Worm (Caenorhabditis elegans): ENCODE results near the gene ptrn-1.

- TF ChIP-seq ama-1 (optimal IDR thresholded peaks at IDR 0.05) (no peak), hmbx-1 (tag; optimal IDR thresholded peaks at IDR 0.05) (no peak), hmg-4 (GFP tag; optimal IDR thresholded peaks at IDR 0.05) (no peak), hnd-1 (tag; optimal IDR thresholded peaks at IDR 0.05) (no peak), tbx-11 (GFP tag; IDR thresholded peaks at IDR 0.05) (no peak), tbx-37 (GFP tag; conservative IDR thresholded peaks at IDR 0.05) (no peak), scrt-1 (GFP tag; IDR thresholded peaks at IDR 0.05) (no peak), ceh-13 (GFP tag; optimal IDR thresholded peaks at IDR 0.05) (no peak), ceh-36 (tag; optimal IDR thresholded peaks at IDR 0.05) (no peak)
Measured at ce11 chrX:17072088-17072487, 42.1 kb upstream of the ptrn-1 start, which contains the start of gene C30G4.4.
